Fruit fly (Drosophila melanogaster) whole organism, embryonic: ENCODE results near the gene mRpL13.
A peak's percentile ranks its signal among the peaks of the same experiment; 100 is the strongest.

Source experiments
- B-H2 ChIP-seq: fragments of 200-800 bp; sonication (Bioruptor generic); optimal IDR thresholded peaks from 2 replicates; lab custom pipeline; 2018; ENCODE audit warnings: missing biosample characterization, mild to moderate bottlenecking, missing genetic modification characterization
- Bgb ChIP-seq: fragments of 200-800 bp; sonication (Bioruptor generic); IDR thresholded peaks from 2 replicates; pipeline ENCODE4 v1.3.6; 2022; ENCODE audit warnings: missing biosample characterization, missing genetic modification characterization; ENCODE audit not compliant: partially characterized antibody
- C15 ChIP-seq: fragments of 200-800 bp; sonication (Bioruptor generic); IDR thresholded peaks from 3 replicates; pipeline ENCODE4 v1.3.6; 2022; ENCODE audit warnings: missing biosample characterization, missing genetic modification characterization
- CG1024 ChIP-seq: fragments of 200-800 bp; sonication (Bioruptor generic); IDR thresholded peaks from 2 replicates; pipeline ENCODE4 v1.3.6; 2022; ENCODE audit warnings: missing biosample characterization, missing genetic modification characterization
- CG10431 ChIP-seq: fragments of 200-800 bp; sonication (Bioruptor generic); optimal IDR thresholded peaks from 3 replicates; lab custom pipeline; 2018; ENCODE audit warnings: missing biosample characterization, mild to moderate bottlenecking, missing genetic modification characterization
- CG10979 ChIP-seq: fragments of 200-800 bp; sonication (Bioruptor generic); optimal IDR thresholded peaks from 2 replicates; lab custom pipeline; 2018; ENCODE audit warnings: missing biosample characterization, mild to moderate bottlenecking, missing genetic modification characterization, moderate library complexity
- CG12942 ChIP-seq: fragments of 200-800 bp; sonication (Bioruptor generic); optimal IDR thresholded peaks from 3 replicates; lab custom pipeline; 2016; ENCODE audit warnings: missing biosample characterization, missing genetic modification characterization
- CG1602 ChIP-seq: fragments of 200-800 bp; sonication (Bioruptor generic); optimal IDR thresholded peaks from 3 replicates; lab custom pipeline; 2016; ENCODE audit warnings: missing biosample characterization, missing genetic modification characterization
- CG16813 ChIP-seq: fragments of 200-800 bp; sonication (Bioruptor generic); IDR thresholded peaks from 3 replicates; pipeline ENCODE4 v1.3.6; 2022; ENCODE audit warnings: missing biosample characterization, missing genetic modification characterization; ENCODE audit not compliant: partially characterized antibody
- CG17361 ChIP-seq: fragments of 200-800 bp; sonication (Bioruptor generic); IDR thresholded peaks from 3 replicates; pipeline ENCODE4 v1.3.6; 2022; ENCODE audit warnings: missing biosample characterization, missing genetic modification characterization
- CG17912 ChIP-seq: fragments of 200-800 bp; sonication (Bioruptor generic); optimal IDR thresholded peaks from 2 replicates; lab custom pipeline; 2018; ENCODE audit warnings: missing biosample characterization, mild to moderate bottlenecking, missing genetic modification characterization
- CG2199 ChIP-seq: fragments of 200-800 bp; sonication (Bioruptor generic); IDR thresholded peaks from 3 replicates; pipeline ENCODE4 v1.3.6; 2022; ENCODE audit warnings: missing biosample characterization, missing genetic modification characterization
- CG30403 ChIP-seq: fragments of 200-800 bp; sonication (Bioruptor generic); optimal IDR thresholded peaks from 3 replicates; lab custom pipeline; 2016; ENCODE audit warnings: missing biosample characterization, missing genetic modification characterization
- CG32772 ChIP-seq: fragments of 200-800 bp; sonication (Bioruptor generic); IDR thresholded peaks from 2 replicates; pipeline ENCODE4 v1.3.6; 2022; ENCODE audit warnings: missing biosample characterization, missing genetic modification characterization
- CG6175 ChIP-seq: fragments of 200-800 bp; sonication (Bioruptor generic); IDR thresholded peaks from 3 replicates; pipeline ENCODE4 v1.3.6; 2022; ENCODE audit warnings: missing biosample characterization, missing genetic modification characterization
- CG7786 ChIP-seq: fragments of 200-800 bp; sonication (Bioruptor generic); optimal IDR thresholded peaks from 2 replicates; lab custom pipeline; 2016; ENCODE audit warnings: missing biosample characterization, missing genetic modification characterization
- CG9437 ChIP-seq: fragments of 200-800 bp; sonication (Bioruptor generic); optimal IDR thresholded peaks from 2 replicates; lab custom pipeline; 2018; ENCODE audit warnings: missing biosample characterization, mild to moderate bottlenecking, missing genetic modification characterization
- CG9727 ChIP-seq: fragments of 200-800 bp; sonication (Bioruptor generic); optimal IDR thresholded peaks from 3 replicates; lab custom pipeline; 2017; ENCODE audit warnings: missing biosample characterization, mild to moderate bottlenecking, missing genetic modification characterization
- CoRest ChIP-seq: fragments of 200-800 bp; sonication (Bioruptor generic); optimal IDR thresholded peaks from 3 replicates; lab custom pipeline; 2018; ENCODE audit warnings: missing biosample characterization, mild to moderate bottlenecking, missing genetic modification characterization, moderate library complexity
- Doc2 ChIP-seq: fragments of 200-800 bp; sonication (Bioruptor generic); IDR thresholded peaks from 2 replicates; pipeline ENCODE4 v1.3.6; 2022; ENCODE audit warnings: missing biosample characterization, missing genetic modification characterization
- Eip74EF ChIP-seq, 2 experiments: fragments of 200-800 bp in 1 of 2; fragments of >200 bp in 1 of 2; sonication (Bioruptor generic) in 1 of 2; optimal IDR thresholded peaks; 2 replicates each; lab custom pipeline; 2017 to 2019; ENCODE audit warnings: missing biosample characterization in 2 of 2, missing genetic modification characterization in 2 of 2, mild to moderate bottlenecking in 1 of 2, moderate library complexity in 1 of 2
- Ets65A ChIP-seq: fragments of 200-800 bp; sonication (Bioruptor generic); peaks from one replicate; lab custom pipeline; 2016; ENCODE audit warnings: missing biosample characterization, missing genetic modification characterization
- Hand ChIP-seq: fragments of 200-800 bp; sonication (Bioruptor generic); optimal IDR thresholded peaks from 2 replicates; lab custom pipeline; 2017; ENCODE audit warnings: mild to moderate bottlenecking, missing biosample characterization, missing genetic modification reagents, missing genetic modification characterization
- Hmr ChIP-seq: fragments of 200-800 bp; sonication (Bioruptor generic); optimal IDR thresholded peaks from 3 replicates; lab custom pipeline; 2017; ENCODE audit warnings: mild to moderate bottlenecking, missing biosample characterization, missing genetic modification reagents, missing genetic modification characterization
- Hr39 ChIP-seq: fragments of >200 bp; optimal IDR thresholded peaks from 2 replicates; lab custom pipeline; 2017
- MBD-R2 ChIP-seq: fragments of 200-800 bp; sonication (Bioruptor generic); IDR thresholded peaks from 2 replicates; pipeline ENCODE4 v1.3.6; 2022; ENCODE audit warnings: missing biosample characterization, missing genetic modification characterization
- MTF-1 ChIP-seq: fragments of 200-800 bp; sonication (Bioruptor generic); optimal IDR thresholded peaks from 2 replicates; lab custom pipeline; 2018; ENCODE audit warnings: missing biosample characterization, mild to moderate bottlenecking, missing genetic modification characterization, borderline replicate concordance
- Scr ChIP-seq: fragments of 200-800 bp; sonication (Bioruptor generic); IDR thresholded peaks from 2 replicates; pipeline ENCODE4 v1.3.6; 2022; ENCODE audit warnings: missing biosample characterization, missing genetic modification characterization; ENCODE audit not compliant: partially characterized antibody
- TFAM ChIP-seq: fragments of 200-800 bp; sonication (Bioruptor generic); optimal IDR thresholded peaks from 2 replicates; lab custom pipeline; 2017; ENCODE audit warnings: missing biosample characterization, missing genetic modification characterization, inconsistent platforms
- abd-A ChIP-seq: fragments of 200-800 bp; sonication (Bioruptor generic); optimal IDR thresholded peaks from 3 replicates; lab custom pipeline; 2019; ENCODE audit warnings: missing biosample characterization, mild to moderate bottlenecking, missing genetic modification characterization, moderate library complexity
- az2 ChIP-seq: fragments of 200-800 bp; sonication (Bioruptor generic); optimal IDR thresholded peaks from 3 replicates; lab custom pipeline; 2016; ENCODE audit warnings: missing biosample characterization, missing genetic modification characterization
- bab2 ChIP-seq: fragments of 200-800 bp; sonication (Bioruptor generic); optimal IDR thresholded peaks from 2 replicates; lab custom pipeline; 2016; ENCODE audit warnings: missing biosample characterization, missing genetic modification characterization
- btn ChIP-seq: fragments of 200-800 bp; sonication (Bioruptor generic); optimal IDR thresholded peaks from 2 replicates; lab custom pipeline; 2016; ENCODE audit warnings: missing biosample characterization, missing genetic modification characterization
- cg ChIP-seq: fragments of 200-800 bp; sonication (Bioruptor generic); optimal IDR thresholded peaks from 3 replicates; lab custom pipeline; 2019; ENCODE audit warnings: missing biosample characterization, mild to moderate bottlenecking, missing genetic modification characterization, moderate library complexity
- en ChIP-seq: fragments of 200-800 bp; sonication (Bioruptor generic); optimal IDR thresholded peaks from 2 replicates; lab custom pipeline; 2016; ENCODE audit warnings: missing biosample characterization, missing genetic modification characterization
- fd64A ChIP-seq: fragments of 200-800 bp; sonication (Bioruptor generic); optimal IDR thresholded peaks from 3 replicates; lab custom pipeline; 2018; ENCODE audit warnings: missing biosample characterization, mild to moderate bottlenecking, missing genetic modification characterization
- fd96Cb ChIP-seq: fragments of 200-800 bp; sonication (Bioruptor generic); optimal IDR thresholded peaks from 2 replicates; lab custom pipeline; 2018; ENCODE audit warnings: missing biosample characterization, mild to moderate bottlenecking, missing genetic modification characterization, moderate library complexity
- fu2 ChIP-seq: fragments of 200-800 bp; sonication (Bioruptor generic); optimal IDR thresholded peaks from 2 replicates; lab custom pipeline; 2016; ENCODE audit warnings: missing biosample characterization, missing genetic modification characterization
- hkb ChIP-seq, 2 experiments: fragments of 200-800 bp in 1 of 2; fragments of >200 bp in 1 of 2; sonication (Bioruptor generic) in 1 of 2; IDR thresholded peaks in 1 of 2; optimal IDR thresholded peaks in 1 of 2; 2 replicates each; pipeline versions ENCODE4 v1.3.6 to Lab custom; 2017 to 2022; ENCODE audit warnings: missing biosample characterization in 1 of 2, missing genetic modification characterization in 1 of 2
- inv ChIP-seq: fragments of 200-800 bp; sonication (Bioruptor generic); IDR thresholded peaks from 2 replicates; pipeline ENCODE4 v1.3.6; 2022; ENCODE audit warnings: missing biosample characterization, missing genetic modification characterization; ENCODE audit not compliant: partially characterized antibody
- klu ChIP-seq: fragments of 200-800 bp; sonication (Bioruptor generic); IDR thresholded peaks from 2 replicates; pipeline ENCODE4 v1.3.6; 2022; ENCODE audit warnings: missing biosample characterization, missing genetic modification characterization
- lbe ChIP-seq: fragments of 200-800 bp; sonication (Bioruptor generic); optimal IDR thresholded peaks from 2 replicates; lab custom pipeline; 2016; ENCODE audit warnings: missing biosample characterization, mild to moderate bottlenecking, missing genetic modification characterization
- lilli ChIP-seq: fragments of 200-800 bp; sonication (Bioruptor generic); optimal IDR thresholded peaks from 3 replicates; lab custom pipeline; 2016; ENCODE audit warnings: missing biosample characterization, missing genetic modification characterization
- sd ChIP-seq: fragments of 200-800 bp; sonication (Bioruptor generic); optimal IDR thresholded peaks from 3 replicates; lab custom pipeline; 2018; ENCODE audit warnings: missing biosample characterization, mild to moderate bottlenecking, missing genetic modification characterization, moderate library complexity
- slou ChIP-seq: fragments of 200-800 bp; sonication (Bioruptor generic); optimal IDR thresholded peaks from 3 replicates; lab custom pipeline; 2016; ENCODE audit warnings: missing biosample characterization, missing genetic modification characterization
- so ChIP-seq: fragments of 200-800 bp; sonication (Bioruptor generic); IDR thresholded peaks from 3 replicates; pipeline ENCODE4 v1.3.6; 2022; ENCODE audit warnings: missing biosample characterization, missing genetic modification characterization
- stc ChIP-seq: fragments of 200-800 bp; sonication (Bioruptor generic); IDR thresholded peaks from 2 replicates; pipeline ENCODE4 v1.3.6; 2022; ENCODE audit warnings: missing biosample characterization, missing genetic modification characterization
- sug ChIP-seq: fragments of 200-800 bp; optimal IDR thresholded peaks from 2 replicates; lab custom pipeline; 2019; ENCODE audit warnings: missing biosample characterization, mild to moderate bottlenecking, missing genetic modification characterization, moderate library complexity
- trem ChIP-seq: fragments of 200-800 bp; optimal IDR thresholded peaks from 3 replicates; lab custom pipeline; 2019; ENCODE audit warnings: missing biosample characterization, mild to moderate bottlenecking, missing genetic modification characterization, moderate library complexity
- vfl ChIP-seq: fragments of 200-800 bp; sonication (Bioruptor generic); optimal IDR thresholded peaks from 2 replicates; lab custom pipeline; 2016; ENCODE audit warnings: missing biosample characterization, missing genetic modification characterization
- zf30C ChIP-seq: fragments of 200-800 bp; sonication (Bioruptor generic); optimal IDR thresholded peaks from 3 replicates; lab custom pipeline; 2018; ENCODE audit warnings: missing biosample characterization, mild to moderate bottlenecking, missing genetic modification characterization

mRpL13 gene

DNA sequence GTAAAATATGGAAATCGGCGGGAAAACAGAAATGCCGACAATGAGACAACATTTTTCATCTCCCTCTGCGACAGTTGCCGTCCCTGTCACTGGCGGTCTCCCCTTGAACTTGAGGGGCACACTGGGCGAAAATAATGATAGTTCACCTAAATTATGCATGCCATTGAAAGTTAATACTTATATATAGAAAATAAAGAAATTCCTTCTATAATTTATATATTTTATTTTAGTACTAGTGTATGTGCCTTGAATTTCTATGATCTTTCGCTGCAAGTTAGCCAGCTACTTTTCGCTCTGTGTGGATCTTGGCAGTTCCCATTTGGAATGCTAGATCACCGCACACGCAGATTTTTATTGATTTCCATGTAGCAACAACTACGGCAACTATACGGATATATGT lies 47.6 kb upstream of the mRpL13 start (continued):
- peak; percentile 31 for TF ChIP-seq CoRest
- TF ChIP-seq bab2 = no peak
- no peak for TF ChIP-seq CG6175 (GFP tag; lab: Robert Waterston, UW)
- TF ChIP-seq CG17361 (GFP tag; lab: Robert Waterston, UW) = peak; percentile 65
- TF ChIP-seq CG1602 (GFP tag; lab: Kevin White, UChicago) = peak; percentile 26
- TF ChIP-seq btn (GFP tag; lab: Kevin White, UChicago) = no peak
- TF ChIP-seq CG30403 = no peak
- TF ChIP-seq trem (tag; lab: Kevin White, UChicago) = peak; percentile 44
- no peak for TF ChIP-seq CG16813 (GFP tag; lab: Robert Waterston, UW)
- TF ChIP-seq sd (tag; lab: Kevin White, UChicago) = peak; percentile 36
- no peak for TF ChIP-seq CG1024 (GFP tag; lab: Robert Waterston, UW)
- no peak for TF ChIP-seq MBD-R2 (GFP tag; lab: Robert Waterston, UW)
- no peak for TF ChIP-seq hkb (optimal IDR thresholded peaks at IDR 0.05; lab: Kevin White, UChicago)
- TF ChIP-seq hkb (GFP tag; IDR thresholded peaks at IDR 0.05; lab: Robert Waterston, UW) = peak; percentile 57; the same call in 1 of the 2 replicates
- TF ChIP-seq Doc2 (GFP tag; lab: Robert Waterston, UW) = no peak
- TF ChIP-seq az2 (GFP tag; lab: Kevin White, UChicago) = no peak
- no peak for TF ChIP-seq abd-A (tag; lab: Kevin White, UChicago)
- TF ChIP-seq Hand (GFP tag; lab: Kevin White, UChicago) = no peak
- TF ChIP-seq MTF-1 (GFP tag; lab: Kevin White, UChicago) = no peak
- TF ChIP-seq CG9437 (GFP tag; lab: Kevin White, UChicago) = no peak
- TF ChIP-seq so = no peak
- TF ChIP-seq fu2 (GFP tag; lab: Kevin White, UChicago) = no peak
- no peak for TF ChIP-seq fd64A (GFP tag; lab: Kevin White, UChicago)
- TF ChIP-seq Hr39 = no peak
- TF ChIP-seq B-H2 (GFP tag; lab: Kevin White, UChicago) = no peak
- no peak for TF ChIP-seq en (GFP tag; lab: Kevin White, UChicago)
- TF ChIP-seq C15 (GFP tag; lab: Robert Waterston, UW) = no peak
- peak; percentile 11 for TF ChIP-seq zf30C
- peak; percentile 70 for TF ChIP-seq fd96Cb (tag; lab: Kevin White, UChicago)
- TF ChIP-seq Ets65A (GFP tag; lab: Kevin White, UChicago) = peak; percentile 15
- TF ChIP-seq inv (GFP tag; lab: Robert Waterston, UW) = no peak
- TF ChIP-seq stc = peak; percentile 45; the same call in 1 of the 2 replicates
- TF ChIP-seq slou (GFP tag; lab: Kevin White, UChicago) = no peak
- TF ChIP-seq TFAM (GFP tag; lab: Kevin White, UChicago) = no peak
- TF ChIP-seq CG17912 (GFP tag; lab: Kevin White, UChicago) = no peak
- peak; percentile 78 for TF ChIP-seq CG10979 (tag; lab: Kevin White, UChicago)
- TF ChIP-seq lbe (GFP tag; lab: Kevin White, UChicago) = no peak
- no peak for TF ChIP-seq Eip74EF (GFP tag; optimal IDR thresholded peaks at IDR 0.05; lab: Kevin White, UChicago)
- TF ChIP-seq Hmr (GFP tag; lab: Kevin White, UChicago) = no peak
- TF ChIP-seq vfl (GFP tag; lab: Kevin White, UChicago) = no peak
- no peak for TF ChIP-seq Bgb
- TF ChIP-seq lilli (GFP tag; lab: Kevin White, UChicago) = no peak
- no peak for TF ChIP-seq cg (GFP tag; lab: Kevin White, UChicago)
- TF ChIP-seq Scr = no peak
- no peak for TF ChIP-seq sug (tag; lab: Kevin White, UChicago)
- TF ChIP-seq klu = no peak
- TF ChIP-seq CG9727 (GFP tag; lab: Kevin White, UChicago) = peak; percentile 62
- TF ChIP-seq CG10431 (GFP tag; lab: Kevin White, UChicago) = no peak
- no peak for TF ChIP-seq CG7786 (GFP tag; lab: Kevin White, UChicago)
- TF ChIP-seq CG12942 = no peak
- TF ChIP-seq CG32772 (GFP tag; lab: Robert Waterston, UW) = peak; percentile 48; the same call in 1 of the 2 replicates
- no peak for TF ChIP-seq CG2199
